Fruit fly (Drosophila melanogaster): Measurements from ENCODE around the gene CG9692.

CG9692 gene

dm6 chr3L:16730645-16731044 is 25.9 kb downstream of the CG9692 start, which contains the start of gene Dbp73D:
Gene Dbp73D (minus strand): TSS chr3L:16730818.
- TF ChIP-seq CG8159 (tag; optimal IDR thresholded peaks at IDR 0.05), result no peak
- TF ChIP-seq gl (tag; optimal IDR thresholded peaks at IDR 0.05), result no peak

DNA sequence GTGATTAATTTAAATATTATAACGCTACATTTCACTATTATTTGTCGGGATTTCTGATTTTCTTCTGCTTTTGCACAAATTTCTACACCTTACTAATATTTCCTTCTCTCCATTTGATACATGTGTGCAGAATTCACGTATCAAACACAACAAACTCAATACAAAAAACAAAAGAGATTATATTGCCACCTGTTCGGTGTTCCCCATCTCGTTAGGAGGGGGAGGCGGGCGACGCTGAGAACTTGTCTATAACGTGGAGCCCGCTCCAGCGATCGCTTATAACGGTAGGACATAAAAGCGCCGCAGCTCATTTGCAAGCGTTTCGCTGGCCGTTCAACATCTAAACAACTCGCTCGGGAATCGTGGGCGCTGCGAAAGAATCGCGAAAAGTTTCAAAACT is 28.5 kb downstream of the CG9692 start, which contains the start of gene CG9701:
Gene CG9701 (plus strand): TSS at position 301 of the 400 bp plus-strand sequence.
- TF ChIP-seq EcR (GFP tag; optimal IDR thresholded peaks at IDR 0.05), result no peak
- TF ChIP-seq CG13204 (GFP tag; optimal IDR thresholded peaks at IDR 0.05), result no peak
- TF ChIP-seq gl (tag; optimal IDR thresholded peaks at IDR 0.05), result no peak
- no peak for TF ChIP-seq Snoo (tag; optimal IDR thresholded peaks at IDR 0.05)
- TF ChIP-seq fd96Ca (GFP tag; IDR thresholded peaks at IDR 0.05), result no peak
- no peak for TF ChIP-seq Ets98B (GFP tag; IDR thresholded peaks at IDR 0.05)
- no peak for TF ChIP-seq CG15710 (tag; optimal IDR thresholded peaks at IDR 0.05)
- no peak for TF ChIP-seq D1 (tag; optimal IDR thresholded peaks at IDR 0.05)
- no peak for TF ChIP-seq CG17806 (tag; optimal IDR thresholded peaks at IDR 0.05)
- TF ChIP-seq CG32121 (GFP tag; IDR thresholded peaks at IDR 0.05), result no peak
- TF ChIP-seq CG8301 (tag; optimal IDR thresholded peaks at IDR 0.05), result no peak

- TF ChIP-seq D1 (tag; optimal IDR thresholded peaks at IDR 0.05) (peak; percentile 67), CG13204 (GFP tag; optimal IDR thresholded peaks at IDR 0.05) (no peak)
Measured at dm6 chr3L:16741660-16742059, 36.9 kb downstream of the CG9692 start.

DNA sequence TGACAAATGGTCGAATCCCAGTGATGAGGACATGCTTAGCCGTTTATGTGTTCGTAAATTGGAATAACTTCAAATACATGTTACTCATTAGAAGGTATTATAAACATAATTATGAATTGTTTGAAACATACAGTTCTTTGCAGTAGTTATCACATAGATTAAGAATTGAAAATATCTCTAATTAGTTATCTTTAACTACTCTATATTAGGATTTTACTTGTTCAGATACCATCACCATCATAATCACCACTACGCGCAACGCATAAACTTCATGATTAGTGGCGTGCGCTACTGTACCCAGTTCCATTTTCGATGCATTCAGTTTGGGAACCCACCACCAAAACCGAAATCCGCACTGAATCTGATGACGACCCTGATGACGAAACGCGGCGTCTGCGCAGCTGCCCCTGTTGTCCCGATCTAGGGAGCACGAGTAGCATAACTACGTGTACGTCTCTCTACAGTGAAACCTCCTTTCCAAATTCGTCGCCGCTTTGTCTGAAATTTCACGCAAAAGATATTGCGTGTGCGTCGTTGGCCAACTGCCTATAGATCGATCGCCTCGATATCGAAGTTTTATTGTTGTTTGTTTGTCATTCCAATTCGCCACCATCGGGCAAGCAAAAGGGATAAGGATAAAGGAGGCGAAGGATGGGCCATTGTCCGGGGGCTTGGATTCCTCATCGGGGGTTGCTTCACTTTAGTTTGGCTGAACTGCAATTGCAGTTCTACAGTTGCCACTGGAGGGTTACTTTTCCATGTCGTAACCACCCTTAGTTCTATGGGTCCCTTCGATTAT is 39.3 kb downstream of the CG9692 start:
- TF ChIP-seq Pif1A (GFP tag; optimal IDR thresholded peaks at IDR 0.05), result no peak
- no peak for TF ChIP-seq CG4496 (GFP tag; IDR thresholded peaks at IDR 0.05)
- TF ChIP-seq EcR (GFP tag; optimal IDR thresholded peaks at IDR 0.05), result no peak
- no peak for TF ChIP-seq fd96Ca (GFP tag; IDR thresholded peaks at IDR 0.05)
- TF ChIP-seq gl (tag; optimal IDR thresholded peaks at IDR 0.05), result no peak
- TF ChIP-seq CG13204 (GFP tag; optimal IDR thresholded peaks at IDR 0.05), result no peak
- no peak for TF ChIP-seq Snoo (tag; optimal IDR thresholded peaks at IDR 0.05)
- TF ChIP-seq CG8301 (tag; optimal IDR thresholded peaks at IDR 0.05), result no peak
- TF ChIP-seq CG8159 (tag; optimal IDR thresholded peaks at IDR 0.05), result no peak
- no peak for TF ChIP-seq CG15710 (tag; optimal IDR thresholded peaks at IDR 0.05)
- TF ChIP-seq Ets98B (GFP tag; IDR thresholded peaks at IDR 0.05), result no peak
- TF ChIP-seq rn (GFP tag; IDR thresholded peaks at IDR 0.05), result no peak
- no peak for TF ChIP-seq Pif1B (GFP tag; optimal IDR thresholded peaks at IDR 0.05)
- TF ChIP-seq CG17806 (tag; optimal IDR thresholded peaks at IDR 0.05), result no peak
- no peak for TF ChIP-seq CG10348 (GFP tag; IDR thresholded peaks at IDR 0.05)
- TF ChIP-seq CG34367 (tag; optimal IDR thresholded peaks at IDR 0.05), result no peak
- no peak for TF ChIP-seq CG32121 (GFP tag; IDR thresholded peaks at IDR 0.05)
- TF ChIP-seq CG14655 (GFP tag; optimal IDR thresholded peaks at IDR 0.05), result no peak
- no peak for TF ChIP-seq D1 (tag; optimal IDR thresholded peaks at IDR 0.05)
- TF ChIP-seq CG12605 (GFP tag; IDR thresholded peaks at IDR 0.05), result no peak

DNA sequence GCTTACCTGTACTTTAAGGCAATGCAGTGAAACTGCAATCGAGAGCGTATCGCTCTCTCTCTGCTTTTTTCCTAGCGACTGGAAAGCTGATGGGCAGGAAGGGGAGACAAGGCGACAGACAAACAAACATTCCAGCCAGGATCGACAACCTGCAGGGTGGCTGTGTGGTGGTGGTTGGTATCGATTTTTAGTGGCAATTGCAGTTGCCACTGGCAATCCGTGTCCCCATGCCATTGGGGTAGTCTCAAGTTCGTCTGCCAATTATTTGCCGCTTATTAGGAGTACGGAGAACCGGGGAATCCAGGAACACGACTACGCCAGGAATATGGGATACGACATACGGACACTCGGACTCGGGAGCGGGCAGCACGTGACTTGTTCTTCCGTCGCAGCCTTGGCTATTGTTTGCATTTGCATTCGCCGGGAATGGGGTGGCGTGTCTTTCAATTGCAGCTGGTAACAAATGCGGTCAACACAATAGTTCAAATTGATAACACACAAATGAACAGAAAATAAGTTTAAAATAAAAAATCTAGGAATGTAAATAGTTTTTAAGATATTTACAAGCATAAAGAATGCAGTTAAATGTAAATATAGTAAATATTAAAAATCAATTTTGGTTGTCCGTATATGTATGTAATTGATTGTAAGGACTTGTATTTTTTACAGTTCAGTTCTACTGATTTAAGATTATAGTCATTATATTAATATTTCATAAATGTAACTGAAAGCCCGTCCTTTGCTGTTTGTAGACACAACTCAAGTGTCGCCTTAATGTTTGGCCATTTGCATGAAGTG is 42.0 kb downstream of the CG9692 start:
- TF ChIP-seq CG13204 (GFP tag; optimal IDR thresholded peaks at IDR 0.05) (no peak), CG9948 (tag; optimal IDR thresholded peaks at IDR 0.05) (peak; percentile 67), D1 (tag; optimal IDR thresholded peaks at IDR 0.05) (no peak), CG14655 (GFP tag; optimal IDR thresholded peaks at IDR 0.05) (peak; percentile 31), rn (GFP tag; IDR thresholded peaks at IDR 0.05) (no peak), Snoo (tag; optimal IDR thresholded peaks at IDR 0.05) (no peak), CG32121 (GFP tag; IDR thresholded peaks at IDR 0.05) (no peak), fd96Ca (GFP tag; IDR thresholded peaks at IDR 0.05) (no peak), CG10348 (GFP tag; IDR thresholded peaks at IDR 0.05) (no peak), CG34367 (tag; optimal IDR thresholded peaks at IDR 0.05) (no peak), CG4496 (GFP tag; IDR thresholded peaks at IDR 0.05) (no peak; the same call in 2 of the 3 replicates), Ets98B (GFP tag; IDR thresholded peaks at IDR 0.05) (no peak), CG15710 (tag; optimal IDR thresholded peaks at IDR 0.05) (peak; percentile 20), EcR (GFP tag; optimal IDR thresholded peaks at IDR 0.05) (no peak), Pif1B (GFP tag; optimal IDR thresholded peaks at IDR 0.05) (no peak), CG17806 (tag; optimal IDR thresholded peaks at IDR 0.05) (no peak), CG8301 (tag; optimal IDR thresholded peaks at IDR 0.05) (peak; percentile 54), CG12605 (GFP tag; IDR thresholded peaks at IDR 0.05) (no peak), Pif1A (GFP tag; optimal IDR thresholded peaks at IDR 0.05) (no peak), gl (tag; optimal IDR thresholded peaks at IDR 0.05) (no peak), CG8159 (tag; optimal IDR thresholded peaks at IDR 0.05) (peak; percentile 37)

DNA sequence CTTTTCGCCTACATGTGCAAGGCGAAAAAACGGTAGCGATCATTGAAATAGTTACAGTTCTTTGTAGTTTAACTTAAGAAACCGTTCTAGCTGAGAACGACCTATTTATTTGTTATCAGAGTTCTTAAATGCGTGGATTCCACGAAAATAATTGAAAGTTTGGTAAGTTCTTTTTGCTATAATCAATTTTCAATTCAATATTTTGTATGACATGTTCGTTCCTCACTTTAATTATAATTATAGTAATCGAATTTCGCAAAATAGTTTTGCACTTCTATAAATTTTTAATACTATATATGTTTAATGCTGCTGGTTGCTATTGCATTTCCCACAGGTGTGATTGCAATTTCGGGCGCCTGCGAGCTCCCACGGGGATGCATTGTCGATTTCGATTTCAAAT is 43.6 kb downstream of the CG9692 start:
- TF ChIP-seq D1 (tag; optimal IDR thresholded peaks at IDR 0.05) (no peak), CG4496 (GFP tag; IDR thresholded peaks at IDR 0.05) (0 out of 3 replicates have a peak, but pooled peaks have one; percentile 31), CG12605 (GFP tag; IDR thresholded peaks at IDR 0.05) (no peak), CG17806 (tag; optimal IDR thresholded peaks at IDR 0.05) (peak; percentile 57), CG8159 (tag; optimal IDR thresholded peaks at IDR 0.05) (peak; percentile 66), CG14655 (GFP tag; optimal IDR thresholded peaks at IDR 0.05) (peak; percentile 69), Snoo (tag; optimal IDR thresholded peaks at IDR 0.05) (peak; percentile 42), CG15710 (tag; optimal IDR thresholded peaks at IDR 0.05) (peak; percentile 55), CG34367 (tag; optimal IDR thresholded peaks at IDR 0.05) (peak; percentile 36), gl (tag; optimal IDR thresholded peaks at IDR 0.05) (no peak), Pif1A (GFP tag; optimal IDR thresholded peaks at IDR 0.05) (peak; percentile 29), rn (GFP tag; IDR thresholded peaks at IDR 0.05) (no peak), CG13204 (GFP tag; optimal IDR thresholded peaks at IDR 0.05) (no peak), CG10348 (GFP tag; IDR thresholded peaks at IDR 0.05) (no peak), CG9948 (tag; optimal IDR thresholded peaks at IDR 0.05) (peak; percentile 56), CG32121 (GFP tag; IDR thresholded peaks at IDR 0.05) (0 out of 2 replicates have a peak, but pooled peaks have one; percentile 44), Pif1B (GFP tag; optimal IDR thresholded peaks at IDR 0.05) (peak; percentile 12), CG8301 (tag; optimal IDR thresholded peaks at IDR 0.05) (peak; percentile 67), EcR (GFP tag; optimal IDR thresholded peaks at IDR 0.05) (no peak), fd96Ca (GFP tag; IDR thresholded peaks at IDR 0.05) (no peak), Ets98B (GFP tag; IDR thresholded peaks at IDR 0.05) (no peak)

Data from whole organism, pupa.